Fruit fly (Drosophila melanogaster) whole organism, embryonic: ENCODE measurements around the gene CG9483.
A peak's percentile ranks its signal among the peaks of the same experiment; 100 is the strongest.

Experiments
- Abd-B ChIP-seq: fragments of 200-800 bp; sonication (Bioruptor generic); optimal IDR thresholded peaks from 2 replicates; lab custom pipeline; 2018; ENCODE audit warnings: missing biosample characterization, mild to moderate bottlenecking, missing genetic modification characterization, moderate library complexity
- Atf6 ChIP-seq: fragments of 200-800 bp; sonication (Bioruptor generic); IDR thresholded peaks from 2 replicates; pipeline ENCODE4 v1.3.6; 2022; ENCODE audit warnings: missing biosample characterization, missing genetic modification characterization
- Bteb2 ChIP-seq: fragments of 200-800 bp; sonication (Bioruptor generic); optimal IDR thresholded peaks from 2 replicates; lab custom pipeline; 2016; ENCODE audit warnings: missing biosample characterization, missing genetic modification characterization
- CG10267 ChIP-seq: fragments of 200-800 bp; sonication (Bioruptor generic); optimal IDR thresholded peaks from 2 replicates; lab custom pipeline; 2018; ENCODE audit warnings: missing biosample characterization, mild to moderate bottlenecking, missing genetic modification characterization, moderate library complexity
- CG11504 ChIP-seq: fragments of 200-800 bp; sonication (Bioruptor generic); optimal IDR thresholded peaks from 3 replicates; lab custom pipeline; 2019; ENCODE audit warnings: missing biosample characterization, mild to moderate bottlenecking, missing genetic modification characterization, moderate library complexity
- CG11723 ChIP-seq: fragments of 200-800 bp; sonication (Bioruptor generic); optimal IDR thresholded peaks from 2 replicates; lab custom pipeline; 2017; ENCODE audit warnings: missing biosample characterization, mild to moderate bottlenecking, missing genetic modification characterization
- CG1233 ChIP-seq: fragments of 200-800 bp; sonication (Bioruptor generic); optimal IDR thresholded peaks from 4 replicates; lab custom pipeline; 2018; ENCODE audit warnings: missing biosample characterization, mild to moderate bottlenecking, missing genetic modification characterization
- CG12744 ChIP-seq: fragments of 200-800 bp; sonication (Bioruptor generic); optimal IDR thresholded peaks from 2 replicates; lab custom pipeline; 2016; ENCODE audit warnings: missing biosample characterization, missing genetic modification characterization
- CG12942 ChIP-seq: fragments of 200-800 bp; sonication (Bioruptor generic); optimal IDR thresholded peaks from 3 replicates; lab custom pipeline; 2016; ENCODE audit warnings: missing biosample characterization, missing genetic modification characterization
- CG15011 ChIP-seq: fragments of 200-800 bp; sonication (Bioruptor generic); optimal IDR thresholded peaks from 3 replicates; lab custom pipeline; 2018; ENCODE audit warnings: missing biosample characterization, mild to moderate bottlenecking, missing genetic modification characterization
- CG16813 ChIP-seq: fragments of 200-800 bp; sonication (Bioruptor generic); IDR thresholded peaks from 3 replicates; pipeline ENCODE4 v1.3.6; 2022; ENCODE audit warnings: missing biosample characterization, missing genetic modification characterization; ENCODE audit not compliant: partially characterized antibody
- CG17912 ChIP-seq: fragments of 200-800 bp; sonication (Bioruptor generic); optimal IDR thresholded peaks from 2 replicates; lab custom pipeline; 2018; ENCODE audit warnings: missing biosample characterization, mild to moderate bottlenecking, missing genetic modification characterization
- CG2712 ChIP-seq: fragments of 200-800 bp; optimal IDR thresholded peaks from 3 replicates; lab custom pipeline; 2019; ENCODE audit warnings: missing biosample characterization, mild to moderate bottlenecking, missing genetic modification characterization, moderate library complexity
- CG4360 ChIP-seq: fragments of 200-800 bp; sonication (Bioruptor generic); IDR thresholded peaks from 2 replicates; pipeline ENCODE4 v1.3.6; 2022; ENCODE audit warnings: missing biosample characterization, missing genetic modification characterization
- CG4707 ChIP-seq: fragments of 200-800 bp; sonication (Bioruptor generic); optimal IDR thresholded peaks from 2 replicates; lab custom pipeline; 2018; ENCODE audit warnings: missing biosample characterization, mild to moderate bottlenecking, missing genetic modification characterization, moderate library complexity
- CG6689 ChIP-seq: fragments of 200-800 bp; sonication (Bioruptor generic); IDR thresholded peaks from 2 replicates; pipeline ENCODE4 v1.3.6; 2022; ENCODE audit warnings: missing biosample characterization, missing genetic modification characterization
- CG6854 ChIP-seq: fragments of 200-800 bp; sonication (Bioruptor generic); optimal IDR thresholded peaks from 3 replicates; lab custom pipeline; 2017; ENCODE audit warnings: missing biosample characterization, mild to moderate bottlenecking, missing genetic modification characterization
- CG7987 ChIP-seq: fragments of 200-800 bp; sonication (Bioruptor generic); optimal IDR thresholded peaks from 2 replicates; lab custom pipeline; 2018; ENCODE audit warnings: missing biosample characterization, mild to moderate bottlenecking, missing genetic modification characterization, moderate library complexity
- CG9797 ChIP-seq: fragments of 200-800 bp; sonication (Bioruptor generic); optimal IDR thresholded peaks from 3 replicates; lab custom pipeline; 2018; ENCODE audit warnings: missing biosample characterization, mild to moderate bottlenecking, missing genetic modification characterization
- CG9817 ChIP-seq: fragments of 200-800 bp; sonication (Bioruptor generic); optimal IDR thresholded peaks from 2 replicates; lab custom pipeline; 2018; ENCODE audit warnings: missing biosample characterization, mild to moderate bottlenecking, missing genetic modification characterization, moderate library complexity
- Camta ChIP-seq: fragments of 200-800 bp; sonication (Bioruptor generic); optimal IDR thresholded peaks from 2 replicates; lab custom pipeline; 2016; ENCODE audit warnings: missing biosample characterization, missing genetic modification characterization
- Dref ChIP-seq: fragments of 200-800 bp; sonication (Bioruptor generic); IDR thresholded peaks from 2 replicates; pipeline ENCODE4 v1.3.6; 2022; ENCODE audit warnings: missing biosample characterization, missing genetic modification characterization
- Drgx ChIP-seq: fragments of 200-800 bp; sonication (Bioruptor generic); IDR thresholded peaks from 2 replicates; pipeline ENCODE4 v1.3.6; 2022; ENCODE audit warnings: missing biosample characterization, missing genetic modification characterization
- MESR4 ChIP-seq: fragments of 200-800 bp; sonication (Bioruptor generic); optimal IDR thresholded peaks from 2 replicates; lab custom pipeline; 2018; ENCODE audit warnings: missing biosample characterization, mild to moderate bottlenecking, missing genetic modification characterization, moderate library complexity
- Mes4 ChIP-seq: fragments of 200-800 bp; sonication (Bioruptor generic); optimal IDR thresholded peaks from 2 replicates; lab custom pipeline; 2016; ENCODE audit warnings: missing biosample characterization, missing genetic modification characterization
- Myb ChIP-seq: fragments of 200-800 bp; sonication (Bioruptor generic); optimal IDR thresholded peaks from 2 replicates; lab custom pipeline; 2016; ENCODE audit warnings: missing biosample characterization, missing genetic modification characterization
- NC2β ChIP-seq: fragments of 200-800 bp; sonication (Bioruptor generic); optimal IDR thresholded peaks from 2 replicates; lab custom pipeline; 2016; ENCODE audit warnings: missing biosample characterization, missing genetic modification characterization
- Pdp1 ChIP-seq, 2 experiments: fragments of 200-800 bp; sonication (Bioruptor generic); optimal IDR thresholded peaks; 3 replicates each; lab custom pipeline; 2016; ENCODE audit warnings: missing biosample characterization in 2 of 2, missing genetic modification characterization in 2 of 2, mild to moderate bottlenecking in 1 of 2, moderate library complexity in 1 of 2
- Spps ChIP-seq: fragments of 200-800 bp; sonication (Bioruptor generic); optimal IDR thresholded peaks from 2 replicates; lab custom pipeline; 2018; ENCODE audit warnings: missing biosample characterization, mild to moderate bottlenecking, missing genetic modification characterization
- abd-A ChIP-seq: fragments of 200-800 bp; sonication (Bioruptor generic); optimal IDR thresholded peaks from 3 replicates; lab custom pipeline; 2019; ENCODE audit warnings: missing biosample characterization, mild to moderate bottlenecking, missing genetic modification characterization, moderate library complexity
- bcd ChIP-seq: fragments of 200-800 bp; sonication (Bioruptor generic); optimal IDR thresholded peaks from 2 replicates; lab custom pipeline; 2017; ENCODE audit warnings: missing biosample characterization, mild to moderate bottlenecking, missing genetic modification characterization
- cato ChIP-seq: fragments of 200-800 bp; sonication (Bioruptor generic); optimal IDR thresholded peaks from 2 replicates; lab custom pipeline; 2016; ENCODE audit warnings: missing biosample characterization, missing genetic modification characterization, borderline replicate concordance
- chif ChIP-seq, 2 experiments: fragments of 200-800 bp; sonication (Bioruptor generic); optimal IDR thresholded peaks; 3 replicates each; lab custom pipeline; 2016; ENCODE audit warnings: missing biosample characterization in 2 of 2, missing genetic modification characterization in 2 of 2
- crc ChIP-seq: fragments of 200-800 bp; sonication (Bioruptor generic); optimal IDR thresholded peaks from 2 replicates; lab custom pipeline; 2016; ENCODE audit warnings: missing biosample characterization, missing genetic modification characterization
- dmrt99B ChIP-seq: fragments of 200-800 bp; sonication (Bioruptor generic); optimal IDR thresholded peaks from 2 replicates; lab custom pipeline; 2018; ENCODE audit warnings: missing biosample characterization, mild to moderate bottlenecking, missing genetic modification characterization, moderate library complexity
- en ChIP-seq: fragments of 200-800 bp; sonication (Bioruptor generic); optimal IDR thresholded peaks from 2 replicates; lab custom pipeline; 2016; ENCODE audit warnings: missing biosample characterization, missing genetic modification characterization
- hbn ChIP-seq: fragments of 200-800 bp; sonication (Bioruptor generic); IDR thresholded peaks from 2 replicates; pipeline ENCODE4 v1.3.6; 2022; ENCODE audit warnings: missing biosample characterization, missing genetic modification characterization; ENCODE audit not compliant: partially characterized antibody
- klu ChIP-seq: fragments of 200-800 bp; sonication (Bioruptor generic); IDR thresholded peaks from 2 replicates; pipeline ENCODE4 v1.3.6; 2022; ENCODE audit warnings: missing biosample characterization, missing genetic modification characterization
- org-1 ChIP-seq: fragments of 200-800 bp; sonication (Bioruptor generic); optimal IDR thresholded peaks from 2 replicates; lab custom pipeline; 2017; ENCODE audit warnings: missing biosample characterization, missing genetic modification characterization
- pan ChIP-seq, 4 experiments: fragments of >200 bp in 3 of 4; fragments of 200-800 bp in 1 of 4; sonication (Bioruptor generic) in 1 of 4; optimal IDR thresholded peaks in 3 of 4; IDR thresholded peaks in 1 of 4; 2 replicates each; pipeline versions ENCODE4 v1.3.6 to Lab custom; 2017 to 2022; ENCODE audit warnings: missing biosample characterization in 2 of 4, missing genetic modification characterization in 2 of 4, mixed read lengths in 1 of 4
- pb ChIP-seq: fragments of 200-800 bp; sonication (Bioruptor generic); optimal IDR thresholded peaks from 3 replicates; lab custom pipeline; 2016; ENCODE audit warnings: missing biosample characterization, missing genetic modification characterization
- ro ChIP-seq: fragments of 200-800 bp; sonication (Bioruptor generic); IDR thresholded peaks from 2 replicates; pipeline ENCODE4 v1.3.6; 2022; ENCODE audit warnings: missing biosample characterization, missing genetic modification characterization
- sc ChIP-seq, 3 experiments: fragments of >200 bp in 2 of 3; fragments of 200-800 bp in 1 of 3; sonication (Bioruptor generic) in 1 of 3; optimal IDR thresholded peaks; 2 replicates in 2 of 3; 3 replicates in 1 of 3; lab custom pipeline; 2017; ENCODE audit warnings: mild to moderate bottlenecking in 1 of 3, missing biosample characterization in 1 of 3, missing genetic modification characterization in 1 of 3, missing genetic modification reagents in 1 of 3
- scrt ChIP-seq: fragments of 200-800 bp; sonication (Bioruptor generic); optimal IDR thresholded peaks from 2 replicates; lab custom pipeline; 2018; ENCODE audit warnings: missing biosample characterization, mild to moderate bottlenecking, missing genetic modification characterization, moderate library complexity
- sob ChIP-seq: fragments of 200-800 bp; sonication (Bioruptor generic); IDR thresholded peaks from 2 replicates; pipeline ENCODE4 v1.3.6; 2022; ENCODE audit warnings: missing biosample characterization, missing genetic modification characterization
- tx ChIP-seq: fragments of 200-800 bp; sonication (Bioruptor generic); optimal IDR thresholded peaks from 2 replicates; lab custom pipeline; 2016; ENCODE audit warnings: missing biosample characterization, missing genetic modification characterization
- unc-4 ChIP-seq: fragments of 200-800 bp; sonication (Bioruptor generic); IDR thresholded peaks from 2 replicates; pipeline ENCODE4 v1.3.6; 2022; ENCODE audit warnings: missing biosample characterization, missing genetic modification characterization; ENCODE audit not compliant: partially characterized antibody
- unpg ChIP-seq: fragments of 200-800 bp; sonication (Bioruptor generic); optimal IDR thresholded peaks from 3 replicates; lab custom pipeline; 2018; ENCODE audit warnings: missing biosample characterization, mild to moderate bottlenecking, missing genetic modification characterization, moderate library complexity

Gene CG9483

DNA sequence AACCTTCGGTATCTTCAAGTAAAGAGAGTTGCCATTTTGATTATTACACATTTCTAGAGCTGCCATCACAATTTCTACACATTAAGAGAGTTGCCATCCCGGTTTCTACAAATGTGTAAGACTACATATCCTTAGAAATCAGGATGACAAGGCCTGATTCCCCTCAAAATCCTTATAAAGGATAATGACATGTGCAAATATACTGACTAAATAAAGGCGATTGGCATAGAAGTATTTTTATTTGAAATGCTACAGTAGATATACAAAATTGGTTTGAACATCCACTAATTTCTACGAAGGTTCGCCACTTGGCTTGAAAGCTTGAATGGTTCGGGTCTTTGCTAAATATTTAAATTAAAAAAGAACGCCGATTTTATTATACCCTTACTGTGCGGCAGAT lies 22.2 kb downstream of the CG9483 start (continued):
- TF ChIP-seq org-1 (GFP tag; lab: Kevin White, UChicago) (no peak), CG12744 (GFP tag; lab: Kevin White, UChicago) (no peak), pan (optimal IDR thresholded peaks at IDR 0.05; lab: Kevin White, UChicago) (no peak), pan (GFP tag; optimal IDR thresholded peaks at IDR 0.05 in 1 of 2, IDR thresholded peaks at IDR 0.05 in 1 of 2) (no peak), CG6689 (GFP tag; lab: Robert Waterston, UW) (no peak), chif (GFP tag; optimal IDR thresholded peaks at IDR 0.05; lab: Kevin White, UChicago) (peak in 1 of 2 experiments; percentile 6), bcd (GFP tag; lab: Kevin White, UChicago) (no peak), CG9817 (no peak), Spps (tag; lab: Kevin White, UChicago) (no peak), MESR4 (GFP tag; lab: Kevin White, UChicago) (no peak), CG6854 (GFP tag; lab: Kevin White, UChicago) (no peak), ro (GFP tag; lab: Robert Waterston, UW) (no peak), scrt (GFP tag; lab: Kevin White, UChicago) (no peak), Bteb2 (GFP tag; lab: Kevin White, UChicago) (no peak), Camta (no peak), abd-A (tag; lab: Kevin White, UChicago) (no peak), Drgx (GFP tag; lab: Robert Waterston, UW) (no peak), pb (GFP tag; lab: Kevin White, UChicago) (no peak), CG2712 (tag; lab: Kevin White, UChicago) (peak; percentile 34), en (GFP tag; lab: Kevin White, UChicago) (no peak)

DNA sequence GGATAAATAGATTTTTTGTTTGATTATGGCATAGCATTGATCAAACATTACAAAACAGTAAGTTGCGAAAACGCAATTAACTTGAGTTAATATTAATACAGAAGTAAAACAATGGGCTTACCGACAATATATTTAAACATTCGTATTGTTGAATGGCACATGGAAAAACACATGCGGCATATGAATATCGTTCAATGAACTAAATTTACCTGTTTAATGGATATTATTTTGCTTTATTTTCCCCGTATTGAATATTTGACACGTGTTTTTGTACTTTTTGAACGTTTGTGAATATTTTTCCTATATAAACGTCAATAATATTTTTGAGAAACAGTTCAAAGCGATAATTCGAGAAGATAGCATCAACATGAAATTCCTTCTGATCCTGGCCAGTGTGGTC lies 24.6 kb downstream of the CG9483 start, which contains the start of gene CG42713:
CG42713 (plus strand) TSS at position 301 of the 400 bp plus-strand sequence.
- TF ChIP-seq klu (GFP tag; lab: Robert Waterston, UW) (no peak), CG7987 (GFP tag; lab: Kevin White, UChicago) (no peak), sc (optimal IDR thresholded peaks at IDR 0.05; lab: Kevin White, UChicago) (no peak), sc (GFP tag; optimal IDR thresholded peaks at IDR 0.05; lab: Kevin White, UChicago) (no peak), Mes4 (GFP tag; lab: Kevin White, UChicago) (no peak), CG4360 (GFP tag; lab: Robert Waterston, UW) (no peak), dmrt99B (tag; lab: Kevin White, UChicago) (no peak), unc-4 (GFP tag; lab: Robert Waterston, UW) (no peak), CG17912 (GFP tag; lab: Kevin White, UChicago) (no peak), CG4707 (no peak), unpg (GFP tag; lab: Kevin White, UChicago) (no peak), CG9797 (no peak), NC2β (no peak), Abd-B (GFP tag; lab: Kevin White, UChicago) (no peak), cato (GFP tag; lab: Kevin White, UChicago) (no peak), CG15011 (GFP tag; lab: Kevin White, UChicago) (no peak), CG11723 (GFP tag; lab: Kevin White, UChicago) (no peak)

DNA sequence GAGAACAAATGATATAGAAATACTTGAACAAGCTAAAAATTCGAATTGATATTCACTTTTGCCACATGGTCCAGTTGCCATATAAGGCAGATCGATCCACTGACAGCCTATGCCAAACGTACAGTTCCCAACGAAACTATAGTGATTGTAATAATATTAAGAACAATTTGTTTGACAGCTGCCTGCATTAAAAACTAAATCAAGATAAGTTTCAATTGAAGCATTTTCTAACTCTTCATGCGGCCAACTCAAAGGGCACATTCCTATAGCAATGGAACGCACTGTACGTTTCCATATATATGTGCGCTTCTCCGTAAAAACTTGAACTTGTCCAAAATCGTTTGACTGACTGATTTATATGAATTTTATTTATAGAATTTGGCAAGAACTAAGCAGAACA lies 27.7 kb downstream of the CG9483 start:
- TF ChIP-seq CG10267 (no peak), hbn (no peak), crc (GFP tag; lab: Kevin White, UChicago) (no peak), CG12942 (GFP tag; lab: Kevin White, UChicago) (no peak), Pdp1 (GFP tag; optimal IDR thresholded peaks at IDR 0.05; lab: Kevin White, UChicago) (peak; percentile 21 to 53), en (GFP tag; lab: Kevin White, UChicago) (no peak), Dref (GFP tag; lab: Robert Waterston, UW) (no peak), tx (GFP tag; lab: Kevin White, UChicago) (peak; percentile 1), sob (peak; percentile 53), CG16813 (GFP tag; lab: Robert Waterston, UW) (no peak), CG1233 (GFP tag; lab: Kevin White, UChicago) (peak; percentile 28), scrt (GFP tag; lab: Kevin White, UChicago) (peak; percentile 51), Myb (GFP tag; lab: Kevin White, UChicago) (no peak), CG11504 (tag; lab: Kevin White, UChicago) (peak; percentile 33), Atf6 (GFP tag; lab: Robert Waterston, UW) (peak; percentile 69)
